Worm (Caenorhabditis elegans): ENCODE data around the gene tag-266.

tag-266 gene

DNA sequence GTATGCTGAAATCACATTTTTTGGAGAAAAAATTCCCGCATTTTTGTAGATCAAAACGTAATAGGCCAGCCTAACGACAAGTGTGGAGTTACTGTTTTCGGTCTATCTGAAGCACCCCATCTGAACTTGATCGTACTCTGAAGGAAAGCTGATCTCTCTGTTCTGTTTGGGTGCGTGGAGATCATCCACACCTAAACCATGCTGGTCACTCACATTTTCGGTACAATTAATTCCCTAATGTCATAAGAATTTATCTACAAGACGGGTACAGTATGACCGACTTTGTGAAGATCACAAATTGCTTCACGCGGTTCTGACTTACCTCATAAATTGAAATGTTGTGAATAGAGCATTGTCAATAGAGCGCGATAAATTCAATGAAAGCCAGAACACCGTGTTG, 9.9 kb upstream of the tag-266 start:
- TF ChIP-seq blmp-1 (tag; optimal IDR thresholded peaks at IDR 0.05), result peak; percentile 60
- peak in 1 of 6 experiments; percentile 11 for TF ChIP-seq elt-3 (tag; optimal IDR thresholded peaks at IDR 0.05)
- no peak for TF ChIP-seq lsy-2 (tag; optimal IDR thresholded peaks at IDR 0.05)
- TF ChIP-seq pag-3 (tag; optimal IDR thresholded peaks at IDR 0.05; ENCODE audit: borderline replicate concordance, insufficient read depth), result no peak
- no peak for TF ChIP-seq efl-1 (optimal IDR thresholded peaks at IDR 0.05)
- no peak for TF ChIP-seq efl-1 (GFP tag; optimal IDR thresholded peaks at IDR 0.05 in 1 of 2)
- no peak for TF ChIP-seq irx-1 (tag; optimal IDR thresholded peaks at IDR 0.05)

DNA sequence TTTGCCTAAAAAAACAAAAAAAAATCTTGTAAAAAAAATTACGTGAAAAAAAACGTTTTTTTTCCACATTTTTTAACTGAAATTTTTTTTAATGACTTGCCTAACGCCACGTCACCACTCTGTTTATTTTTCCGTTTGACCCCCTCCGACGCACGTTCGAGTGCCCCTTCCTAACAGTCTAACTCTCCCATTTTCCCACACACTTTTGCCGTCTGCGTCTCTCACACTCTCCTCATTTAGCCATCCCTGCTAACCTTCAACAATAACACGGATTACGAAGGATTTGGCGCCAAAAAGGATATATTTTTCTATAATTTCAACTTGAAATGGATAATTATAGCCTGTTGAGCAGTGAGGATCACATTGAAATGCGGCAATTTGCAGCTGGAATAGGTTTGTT, 7.2 kb upstream of the tag-266 start:
- TF ChIP-seq fkh-4 (tag; optimal IDR thresholded peaks at IDR 0.05; ENCODE audit: borderline replicate concordance), result no peak
- TF ChIP-seq nhr-237 (tag; optimal IDR thresholded peaks at IDR 0.05), result no peak
- no peak for TF ChIP-seq hlh-4 (tag; optimal IDR thresholded peaks at IDR 0.05)
- TF ChIP-seq nhr-71 (tag; optimal IDR thresholded peaks at IDR 0.05), result peak; percentile 45
- TF ChIP-seq nhr-20 (tag; optimal IDR thresholded peaks at IDR 0.05), result no peak
- no peak for TF ChIP-seq aha-1 (tag; optimal IDR thresholded peaks at IDR 0.05)
- no peak for TF ChIP-seq pqm-1 (tag; optimal IDR thresholded peaks at IDR 0.05)
- TF ChIP-seq unc-86 (tag; optimal IDR thresholded peaks at IDR 0.05), result no peak
- no peak for TF ChIP-seq egl-13 (tag; optimal IDR thresholded peaks at IDR 0.05)
- no peak for TF ChIP-seq sptf-1 (tag; optimal IDR thresholded peaks at IDR 0.05)
- TF ChIP-seq tbx-2 (tag; optimal IDR thresholded peaks at IDR 0.05), result peak; percentile 7
- TF ChIP-seq lir-3 (tag; optimal IDR thresholded peaks at IDR 0.05; ENCODE audit: poor library complexity), result no peak
- TF ChIP-seq alr-1 (tag; optimal IDR thresholded peaks at IDR 0.05; ENCODE audit: borderline replicate concordance), result no peak
- no peak for TF ChIP-seq efl-3 (GFP tag; optimal IDR thresholded peaks at IDR 0.05)
- no peak for TF ChIP-seq sup-37 (GFP tag; optimal IDR thresholded peaks at IDR 0.05)
- no peak for TF ChIP-seq nhr-77 (tag; optimal IDR thresholded peaks at IDR 0.05)
- no peak for TF ChIP-seq pag-3 (tag; optimal IDR thresholded peaks at IDR 0.05; ENCODE audit: borderline replicate concordance, insufficient read depth)
- no peak for TF ChIP-seq lin-35 (GFP tag; optimal IDR thresholded peaks at IDR 0.05)
- no peak for TF ChIP-seq ztf-4 (tag; optimal IDR thresholded peaks at IDR 0.05)
- no peak for TF ChIP-seq nhr-47 (tag; optimal IDR thresholded peaks at IDR 0.05)
- TF ChIP-seq lin-14 (GFP tag; optimal IDR thresholded peaks at IDR 0.05), result peak; percentile 64
- no peak for TF ChIP-seq elt-3 (tag; optimal IDR thresholded peaks at IDR 0.05)
- no peak for TF ChIP-seq unc-62 (GFP tag; optimal IDR thresholded peaks at IDR 0.05)
- no peak for TF ChIP-seq jun-1 (tag; optimal IDR thresholded peaks at IDR 0.05)
- no peak for TF ChIP-seq ets-5 (GFP tag; IDR thresholded peaks at IDR 0.05)
- TF ChIP-seq nhr-19 (GFP tag; conservative IDR thresholded peaks at IDR 0.05), result no peak
- no peak for TF ChIP-seq mep-1 (tag; optimal IDR thresholded peaks at IDR 0.05)
- TF ChIP-seq ceh-90 (tag; optimal IDR thresholded peaks at IDR 0.05), result no peak
- TF ChIP-seq ama-1 (optimal IDR thresholded peaks at IDR 0.05), result no peak
- peak in 1 of 3 experiments; percentile 25 for TF ChIP-seq ceh-82 (tag; optimal IDR thresholded peaks at IDR 0.05)
- peak; percentile 46 for TF ChIP-seq snu-23 (GFP tag; optimal IDR thresholded peaks at IDR 0.05)
- no peak for TF ChIP-seq zip-4 (GFP tag; optimal IDR thresholded peaks at IDR 0.05)
- TF ChIP-seq rnt-1 (tag; optimal IDR thresholded peaks at IDR 0.05), result no peak
- no peak for TF ChIP-seq fkh-10 (GFP tag; optimal IDR thresholded peaks at IDR 0.05)
- TF ChIP-seq nhr-76 (tag; optimal IDR thresholded peaks at IDR 0.05), result no peak
- TF ChIP-seq ceh-8 (GFP tag; optimal IDR thresholded peaks at IDR 0.05), result no peak
- TF ChIP-seq egl-27 (tag; optimal IDR thresholded peaks at IDR 0.05), result no peak
- no peak for TF ChIP-seq unc-98 (GFP tag; IDR thresholded peaks at IDR 0.05)
- no peak for TF ChIP-seq elt-2 (tag; optimal IDR thresholded peaks at IDR 0.05)
- TF ChIP-seq unc-130 (tag; optimal IDR thresholded peaks at IDR 0.05), result no peak
- peak; percentile 81 for TF ChIP-seq xbp-1 (tag; optimal IDR thresholded peaks at IDR 0.05)
- TF ChIP-seq mab-9 (GFP tag; IDR thresholded peaks at IDR 0.05), result no peak
- TF ChIP-seq tlp-1 (tag; optimal IDR thresholded peaks at IDR 0.05), result no peak
- no peak for TF ChIP-seq lin-13 (GFP tag; optimal IDR thresholded peaks at IDR 0.05)
- no peak for TF ChIP-seq ceh-63 (GFP tag; optimal IDR thresholded peaks at IDR 0.05)
- no peak for TF ChIP-seq hlh-17 (GFP tag; optimal IDR thresholded peaks at IDR 0.05; ENCODE audit: borderline replicate concordance)
- no peak for TF ChIP-seq zag-1 (tag; optimal IDR thresholded peaks at IDR 0.05)
